Worm (Caenorhabditis elegans): ENCODE measurements around the gene arrd-12.

Gene arrd-12

ce11 chrII:13813413-13813812, 47.4 kb downstream of the arrd-12 start:
- no peak for TF ChIP-seq sem-2 (GFP tag; optimal IDR thresholded peaks at IDR 0.05)
- no peak for TF ChIP-seq unc-62 (GFP tag; optimal IDR thresholded peaks at IDR 0.05)
- TF ChIP-seq ces-1 (GFP tag; optimal IDR thresholded peaks at IDR 0.05): peak; percentile 69
- no peak for TF ChIP-seq pha-4 (tag; optimal IDR thresholded peaks at IDR 0.05)
- TF ChIP-seq ceh-83 (GFP tag; optimal IDR thresholded peaks at IDR 0.05): no peak
- TF ChIP-seq nhr-2 (tag; optimal IDR thresholded peaks at IDR 0.05): no peak
- TF ChIP-seq unc-39 (tag; optimal IDR thresholded peaks at IDR 0.05): no peak

ce11 chrII:13813950-13814349, 47.9 kb downstream of the arrd-12 start:
- TF ChIP-seq ces-1 (GFP tag; optimal IDR thresholded peaks at IDR 0.05) (no peak), M03D4.4 (tag; optimal IDR thresholded peaks at IDR 0.05) (no peak), unc-39 (tag; optimal IDR thresholded peaks at IDR 0.05) (no peak), lin-32 (GFP tag; optimal IDR thresholded peaks at IDR 0.05) (no peak), mls-2 (tag; optimal IDR thresholded peaks at IDR 0.05) (no peak), snpc-4 (tag; optimal IDR thresholded peaks at IDR 0.05) (no peak), nhr-12 (tag; optimal IDR thresholded peaks at IDR 0.05) (no peak), cnd-1 (tag; optimal IDR thresholded peaks at IDR 0.05) (no peak), sptf-1 (tag; optimal IDR thresholded peaks at IDR 0.05) (no peak), bed-3 (GFP tag; optimal IDR thresholded peaks at IDR 0.05) (no peak)

- TF ChIP-seq cnd-1 (tag; optimal IDR thresholded peaks at IDR 0.05): no peak
- no peak for TF ChIP-seq nhr-2 (tag; optimal IDR thresholded peaks at IDR 0.05)
Observed at ce11 chrII:13815513-13815912, 49.5 kb downstream of the arrd-12 start.

ce11 chrII:13817474-13817873, 51.4 kb downstream of the arrd-12 start:
- TF ChIP-seq ceh-39 (tag; optimal IDR thresholded peaks at IDR 0.05): peak; percentile 32
